Fruit fly (Drosophila melanogaster): ENCODE results near the gene CG31253.

CG31253 gene

DNA sequence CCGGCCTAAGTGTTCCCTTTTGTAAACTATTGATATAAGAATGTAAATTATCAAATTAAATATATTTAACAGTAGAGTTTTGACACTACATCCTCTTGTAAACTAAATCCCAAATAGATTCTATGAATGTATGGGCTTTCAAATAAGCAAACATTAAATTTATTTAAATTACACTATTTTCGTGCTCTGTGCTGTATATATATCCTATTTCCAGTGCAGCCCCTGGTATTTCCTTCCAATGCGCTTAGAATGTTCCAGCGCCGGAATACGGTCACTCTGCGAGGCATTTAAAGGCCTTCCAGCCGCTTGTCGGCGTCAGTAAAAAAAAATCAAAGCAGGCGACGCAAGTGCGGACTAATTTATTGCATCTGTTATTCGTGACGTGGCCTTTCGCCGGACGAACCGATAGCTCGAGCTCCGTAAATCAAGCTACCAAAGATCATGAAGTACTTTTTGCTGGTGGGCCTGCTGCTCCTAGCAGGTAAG is 11.9 kb downstream of the CG31253 start, which contains the start of gene Gp93 (continued):
- TF ChIP-seq CG17612 (GFP tag; IDR thresholded peaks at IDR 0.05) (peak; percentile 48; the same call in 1 of the 2 replicates), CG17385 (GFP tag; optimal IDR thresholded peaks at IDR 0.05) (peak; percentile 44), CG13424 (tag; optimal IDR thresholded peaks at IDR 0.05) (peak; percentile 69), CG13775 (GFP tag; optimal IDR thresholded peaks at IDR 0.05) (peak; percentile 67), Rx (GFP tag; IDR thresholded peaks at IDR 0.05) (peak; percentile 38; the same call in 1 of the 2 replicates), gce (GFP tag; IDR thresholded peaks at IDR 0.05) (0 out of 3 replicates have a peak, but pooled peaks have one; percentile 36), Atf3 (GFP tag; optimal IDR thresholded peaks at IDR 0.05) (peak; percentile 9), CG31224 (GFP tag; IDR thresholded peaks at IDR 0.05) (peak; percentile 47; the same call in 1 of the 2 replicates), bsh (GFP tag; optimal IDR thresholded peaks at IDR 0.05) (peak; percentile 20 to 53), dm (GFP tag; optimal IDR thresholded peaks at IDR 0.05) (peak; percentile 20), aop (GFP tag; IDR thresholded peaks at IDR 0.05) (no peak), emc (GFP tag; optimal IDR thresholded peaks at IDR 0.05) (no peak), CG34422 (GFP tag; IDR thresholded peaks at IDR 0.05) (peak; percentile 96; the same call in 2 of the 3 replicates), CG17829 (tag; optimal IDR thresholded peaks at IDR 0.05) (peak; percentile 62), CG3726 (GFP tag; IDR thresholded peaks at IDR 0.05) (no peak), Hr78 (GFP tag; optimal IDR thresholded peaks at IDR 0.05) (no peak), p53 (GFP tag; optimal IDR thresholded peaks at IDR 0.05) (no peak), CG1792 (GFP tag; optimal IDR thresholded peaks at IDR 0.05) (no peak), ham (GFP tag; IDR thresholded peaks at IDR 0.05) (no peak), CG11456 (GFP tag; IDR thresholded peaks at IDR 0.05) (0 out of 3 replicates have a peak, but pooled peaks have one; percentile 43), CG2875 (GFP tag; optimal IDR thresholded peaks at IDR 0.05) (peak; percentile 18), mirr (GFP tag; optimal IDR thresholded peaks at IDR 0.05) (peak; percentile 9), shn (GFP tag; optimal IDR thresholded peaks at IDR 0.05) (no peak), dpn (GFP tag; optimal IDR thresholded peaks at IDR 0.05) (peak; percentile 25 to 64), ase (GFP tag; IDR thresholded peaks at IDR 0.05) (no peak), Vsx1 (GFP tag; optimal IDR thresholded peaks at IDR 0.05) (no peak), CG6175 (GFP tag; IDR thresholded peaks at IDR 0.05) (no peak), wor (GFP tag; IDR thresholded peaks at IDR 0.05) (0 out of 2 replicates have a peak, but pooled peaks have one; percentile 19), Taf1 (GFP tag; IDR thresholded peaks at IDR 0.05) (no peak), CG6854 (GFP tag; optimal IDR thresholded peaks at IDR 0.05) (no peak), tgo (GFP tag; IDR thresholded peaks at IDR 0.05) (peak; percentile 71; the same call in 2 of the 3 replicates), CG9817 (tag; optimal IDR thresholded peaks at IDR 0.05) (peak; percentile 46), nmo (GFP tag; optimal IDR thresholded peaks at IDR 0.05) (peak; percentile 57), H2.0 (GFP tag; IDR thresholded peaks at IDR 0.05) (peak; percentile 55; the same call in 1 of the 2 replicates), lab (GFP tag; optimal IDR thresholded peaks at IDR 0.05) (no peak), chif (GFP tag; optimal IDR thresholded peaks at IDR 0.05) (peak; percentile 28 to 36), zen (tag; optimal IDR thresholded peaks at IDR 0.05) (peak; percentile 33), CG16779 (GFP tag; IDR thresholded peaks at IDR 0.05) (no peak), CG4707 (GFP tag; optimal IDR thresholded peaks at IDR 0.05) (no peak), CG15073 (GFP tag; optimal IDR thresholded peaks at IDR 0.05) (no peak), ttk (GFP tag; IDR thresholded peaks at IDR 0.05) (peak; percentile 55; the same call in 1 of the 2 replicates), CG15601 (tag; optimal IDR thresholded peaks at IDR 0.05) (no peak), CG2199 (GFP tag; IDR thresholded peaks at IDR 0.05) (no peak), HmgD (GFP tag; optimal IDR thresholded peaks at IDR 0.05) (peak; percentile 4), Kr (GFP tag; optimal IDR thresholded peaks at IDR 0.05) (no peak), schlank (tag; optimal IDR thresholded peaks at IDR 0.05) (no peak), onecut (GFP tag; IDR thresholded peaks at IDR 0.05) (peak; percentile 15; the same call in 1 of the 2 replicates), HLH4C (GFP tag; IDR thresholded peaks at IDR 0.05; ENCODE audit: partially characterized antibody) (no peak; the same call in 2 of the 3 replicates), tup (GFP tag; optimal IDR thresholded peaks at IDR 0.05) (no peak), unpg (GFP tag; optimal IDR thresholded peaks at IDR 0.05) (peak; percentile 59)
